Worm (Caenorhabditis elegans): ENCODE data around the gene T14G10.8.

ce11 chrIV:10112570-10112969, 34.2 kb downstream of the T14G10.8 start, which contains the start of gene nsph-3.2:
- TF ChIP-seq ama-1 (optimal IDR thresholded peaks at IDR 0.05), result no peak
- TF ChIP-seq eyg-1 (tag; optimal IDR thresholded peaks at IDR 0.05), result no peak
